Worm (Caenorhabditis elegans) whole organism, L2 larva: ENCODE results near the gene hars-1.

Experiments
- Y55F3AM.14 ChIP-seq: fragments of 200-800 bp; sonication (Bioruptor generic); optimal IDR thresholded peaks from 2 replicates; lab custom pipeline; 2018; ENCODE audit warnings: mild to moderate bottlenecking, missing genetic modification characterization, missing compliant biosample characterization
- alr-1 ChIP-seq: fragments of 150-350 bp; optimal IDR thresholded peaks from 2 replicates; lab custom pipeline; 2014; ENCODE audit warnings: missing biosample characterization, missing genetic modification characterization
- ceh-82 ChIP-seq: fragments of 150-350 bp; optimal IDR thresholded peaks from 2 replicates; lab custom pipeline; 2014; ENCODE audit warnings: missing biosample characterization, missing genetic modification characterization
- crh-2 ChIP-seq: sonication (generic microtip); optimal IDR thresholded peaks from 2 replicates; lab custom pipeline; 2017; ENCODE audit warnings: missing biosample characterization, missing genetic modification characterization
- egl-27 ChIP-seq: sonication (generic microtip); optimal IDR thresholded peaks from 3 replicates; lab custom pipeline; 2017; ENCODE audit warnings: missing biosample characterization, missing genetic modification reagents, missing genetic modification characterization
- lin-11 ChIP-seq: fragments of 150-350 bp; sonication (generic microtip); optimal IDR thresholded peaks from 2 replicates; lab custom pipeline; 2014; ENCODE audit warnings: missing biosample characterization, missing genetic modification characterization, inconsistent platforms, mixed read lengths
- nhr-10 ChIP-seq: sonication (generic microtip); optimal IDR thresholded peaks from 2 replicates; lab custom pipeline; 2017; ENCODE audit warnings: missing biosample characterization, missing genetic modification characterization
- nhr-11 ChIP-seq: fragments of 150-350 bp; optimal IDR thresholded peaks from 2 replicates; lab custom pipeline; 2014; ENCODE audit warnings: missing biosample characterization, missing genetic modification characterization
- nhr-23 ChIP-seq: fragments of 150-350 bp; optimal IDR thresholded peaks from 2 replicates; lab custom pipeline; 2014; ENCODE audit warnings: missing biosample characterization, missing genetic modification reagents, missing genetic modification characterization
- nhr-25 ChIP-seq: fragments of 150-350 bp; sonication (generic microtip); optimal IDR thresholded peaks from 3 replicates; lab custom pipeline; 2014; ENCODE audit warnings: missing biosample characterization, missing genetic modification characterization
- skn-1 ChIP-seq: sonication (generic microtip); optimal IDR thresholded peaks from 2 replicates; lab custom pipeline; 2017; ENCODE audit warnings: missing biosample characterization, missing genetic modification characterization

- TF ChIP-seq ceh-82 = no peak
- TF ChIP-seq skn-1 = no peak
- no peak for TF ChIP-seq lin-11
- no peak for TF ChIP-seq egl-27 (tag; lab: Kevin White, UChicago)
- no peak for TF ChIP-seq nhr-25 (tag; lab: Kevin White, UChicago)
- no peak for TF ChIP-seq crh-2
- TF ChIP-seq nhr-23 = no peak
- TF ChIP-seq Y55F3AM.14 (GFP tag; lab: Kevin White, UChicago) = no peak
- no peak for TF ChIP-seq alr-1 (tag; lab: Kevin White, UChicago)
- TF ChIP-seq nhr-11 (tag; lab: Kevin White, UChicago) = no peak
- no peak for TF ChIP-seq nhr-10
Observed at ce11 chrIV:10851833-10852232, 6.9 kb upstream of the hars-1 start, which contains the start of gene T11G6.4.
